Worm (Caenorhabditis elegans): ENCODE measurements around the gene thoc-2.

DNA sequence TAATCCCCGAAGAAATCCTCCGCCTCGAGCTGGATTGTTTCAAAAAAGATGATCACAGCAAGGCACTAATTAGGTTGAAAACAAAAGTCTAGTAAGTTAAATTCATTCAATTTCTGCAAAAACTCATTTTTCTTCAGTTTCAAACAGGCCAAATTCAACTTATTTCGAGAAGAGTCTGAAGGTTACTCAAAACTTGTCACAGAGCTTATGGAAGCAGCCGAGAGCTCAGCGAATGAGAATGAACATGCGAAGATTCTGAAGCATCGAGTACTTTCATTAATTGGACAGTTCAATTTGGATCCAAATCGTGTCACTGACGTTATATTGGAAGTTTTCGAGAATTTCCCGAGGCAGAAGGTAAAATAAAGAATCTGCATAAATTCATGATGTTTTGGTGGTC is 682 bp downstream of the thoc-2 start:
- no peak for TF ChIP-seq unc-62 (GFP tag; optimal IDR thresholded peaks at IDR 0.05)
- no peak for TF ChIP-seq nhr-237 (tag; optimal IDR thresholded peaks at IDR 0.05)
- TF ChIP-seq cnd-1 (tag; optimal IDR thresholded peaks at IDR 0.05): no peak
- TF ChIP-seq nhr-28 (tag; optimal IDR thresholded peaks at IDR 0.05): no peak
- TF ChIP-seq M03D4.4 (tag; optimal IDR thresholded peaks at IDR 0.05): no peak
- no peak for TF ChIP-seq ceh-39 (tag; optimal IDR thresholded peaks at IDR 0.05)
- no peak for TF ChIP-seq elt-3 (tag; optimal IDR thresholded peaks at IDR 0.05)
- no peak for TF ChIP-seq blmp-1 (tag; optimal IDR thresholded peaks at IDR 0.05)
- TF ChIP-seq unc-39 (tag; optimal IDR thresholded peaks at IDR 0.05): no peak
- TF ChIP-seq ztf-11 (tag; optimal IDR thresholded peaks at IDR 0.05): no peak
- no peak for TF ChIP-seq lsy-2 (tag; optimal IDR thresholded peaks at IDR 0.05)
- no peak for TF ChIP-seq mab-5 (tag; optimal IDR thresholded peaks at IDR 0.05)
